Worm (Caenorhabditis elegans): ENCODE measurements around the gene prp-39.
A peak's percentile ranks its signal among the peaks of the same experiment; 100 is the strongest.
"Not testable (repeated sequence)": the region's sequence is repeated elsewhere in the genome, so short reads cannot be mapped to it uniquely, and the experiment has no call there.

Gene prp-39

DNA sequence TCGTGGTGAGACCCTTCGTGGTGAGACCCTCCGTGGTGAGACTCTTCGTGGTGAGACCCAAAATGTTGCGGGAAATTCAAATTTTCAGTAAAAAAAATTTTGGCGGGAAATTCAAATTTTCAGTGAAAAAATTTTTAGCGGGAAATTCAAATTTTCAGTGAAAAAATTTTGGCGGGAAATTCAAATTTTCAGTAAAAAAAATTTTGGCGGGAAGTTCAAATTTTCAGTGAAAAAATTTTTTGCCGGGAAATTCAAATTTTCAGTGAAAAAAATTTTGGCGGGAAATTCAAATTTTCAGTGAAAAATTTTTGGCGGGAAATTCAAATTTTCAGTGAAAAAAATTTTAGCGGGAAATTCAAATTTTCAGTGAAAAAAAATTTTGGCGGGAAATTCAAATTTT, 42.4 kb downstream of the prp-39 start:
- TF ChIP-seq unc-98 (GFP tag; IDR thresholded peaks at IDR 0.05) (peak; percentile 15; the same call in 1 of the 2 replicates), efl-1 (GFP tag; optimal IDR thresholded peaks at IDR 0.05 in 1 of 2) (peak; percentile 34 to 62)
- not testable (repeated sequence) for TF ChIP-seq efl-1 (optimal IDR thresholded peaks at IDR 0.05)

DNA sequence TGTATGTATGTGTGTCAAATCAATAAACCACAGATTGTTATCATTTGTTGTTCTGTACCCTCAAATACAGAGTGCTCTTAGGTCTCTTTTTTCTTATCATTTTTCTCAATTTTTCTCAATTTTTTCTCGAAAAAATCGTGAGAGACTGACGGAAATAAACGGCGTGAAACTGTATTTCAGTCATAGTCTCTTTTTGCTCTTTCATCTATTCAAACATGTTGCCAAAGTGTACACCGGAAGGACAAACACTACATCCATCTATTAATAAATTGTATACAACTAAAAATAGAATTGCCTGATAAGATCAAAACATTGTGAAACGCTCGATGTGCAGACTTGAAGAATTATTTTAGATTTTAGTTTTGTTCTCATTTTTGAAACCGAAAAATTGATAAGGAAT, 48.0 kb downstream of the prp-39 start:
- TF ChIP-seq C34B4.2 (tag; optimal IDR thresholded peaks at IDR 0.05) (no peak), efl-1 (optimal IDR thresholded peaks at IDR 0.05) (no peak), efl-1 (GFP tag; optimal IDR thresholded peaks at IDR 0.05 in 1 of 2) (peak in 1 of 2 experiments; percentile 80), ceh-90 (tag; optimal IDR thresholded peaks at IDR 0.05) (no peak), elt-2 (tag; optimal IDR thresholded peaks at IDR 0.05) (peak; percentile 57), lin-14 (GFP tag; optimal IDR thresholded peaks at IDR 0.05) (no peak)

DNA sequence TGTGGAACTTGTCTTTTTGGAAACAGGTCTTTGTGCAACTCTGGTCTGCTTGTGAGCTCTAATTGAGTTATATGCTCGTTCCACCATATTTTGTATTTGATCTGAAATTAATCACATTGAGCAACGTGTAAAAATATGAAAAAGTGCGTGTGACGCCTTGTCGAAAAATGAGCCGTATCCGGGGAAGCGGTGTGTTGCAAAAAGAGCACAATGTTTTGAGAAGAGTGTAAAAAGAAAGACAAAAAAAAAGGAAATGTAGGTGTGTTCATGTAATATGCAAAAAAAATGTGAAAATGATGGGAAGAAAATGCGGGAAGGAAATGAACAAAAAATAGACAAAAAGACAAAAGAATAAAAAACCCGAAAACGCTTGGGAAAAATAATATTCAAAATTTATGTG, 51.6 kb downstream of the prp-39 start, which contains the start of gene acy-4:
Gene acy-4, minus strand, starts transcription at position 101 of the 400 bp plus-strand sequence.
- TF ChIP-seq sptf-1 (tag; optimal IDR thresholded peaks at IDR 0.05) = no peak
- no peak for TF ChIP-seq unc-98 (GFP tag; IDR thresholded peaks at IDR 0.05)
- TF ChIP-seq ets-5 (GFP tag; IDR thresholded peaks at IDR 0.05) = no peak
- TF ChIP-seq fkh-8 (tag; optimal IDR thresholded peaks at IDR 0.05) = no peak
- no peak for TF ChIP-seq nhr-77 (tag; optimal IDR thresholded peaks at IDR 0.05)
